Fruit fly (Drosophila melanogaster) whole organism: ENCODE results near the gene CG1738.

ENCODE experiments used
- CG8478 ChIP-seq: fragments of >200 bp; optimal IDR thresholded peaks from 2 replicates; lab custom pipeline; 2018; ENCODE audit warnings: inconsistent platforms
- Dll ChIP-seq: fragments of >200 bp; optimal IDR thresholded peaks from 2 replicates; lab custom pipeline; 2017
- EcR ChIP-seq, 2 experiments: fragments of >200 bp; optimal IDR thresholded peaks; 2 replicates each; lab custom pipeline; 2017; ENCODE audit warnings: missing biosample characterization in 2 of 2, missing genetic modification characterization in 2 of 2, missing genetic modification reagents in 2 of 2
- pan ChIP-seq: fragments of >200 bp; optimal IDR thresholded peaks from 2 replicates; lab custom pipeline; 2017
- psq ChIP-seq: fragments of >200 bp; optimal IDR thresholded peaks from 2 replicates; lab custom pipeline; 2017
- usp ChIP-seq: fragments of >200 bp; optimal IDR thresholded peaks from 2 replicates; lab custom pipeline; 2017; ENCODE audit warnings: missing biosample characterization, missing genetic modification characterization, mixed read lengths

- TF ChIP-seq CG8478 (lab: Kevin White, UChicago) (peak; percentile 41), psq (lab: Kevin White, UChicago) (no peak), EcR (GFP tag; optimal IDR thresholded peaks at IDR 0.05; lab: Kevin White, UChicago) (no peak), Dll (no peak), pan (lab: Kevin White, UChicago) (no peak), usp (GFP tag; lab: Kevin White, UChicago) (no peak)
Observed at dm6 chrX:11325175-11325768, 23.6 kb upstream of the CG1738 start, which contains the start of gene Gapvd1.
